Worm (Caenorhabditis elegans): ENCODE measurements around the gene ZC513.14.

DNA sequence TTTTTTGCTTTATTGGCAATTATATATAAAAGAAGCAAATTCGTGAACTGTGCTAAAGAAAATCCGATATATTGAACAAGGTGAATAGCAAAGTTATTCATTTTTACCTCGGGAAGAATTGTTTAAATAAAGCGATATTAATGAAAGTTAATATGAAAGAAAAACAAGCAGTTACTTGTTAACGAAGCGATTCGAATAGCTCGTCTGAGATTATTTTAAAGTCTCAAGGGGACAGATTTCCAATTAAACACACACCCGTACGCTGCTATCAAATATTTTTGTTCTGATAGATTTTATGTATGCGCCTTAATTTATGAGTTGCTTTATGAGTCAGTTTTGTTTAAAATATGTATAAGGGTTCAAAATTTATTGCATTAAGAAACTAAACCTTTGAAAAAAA, 32.0 kb upstream of the ZC513.14 start, which contains the start of gene str-140:
- TF ChIP-seq ztf-4 (tag; optimal IDR thresholded peaks at IDR 0.05): no peak
- TF ChIP-seq nhr-77 (tag; optimal IDR thresholded peaks at IDR 0.05): no peak
- no peak for TF ChIP-seq C34F6.9 (tag; optimal IDR thresholded peaks at IDR 0.05)
- TF ChIP-seq ztf-1 (GFP tag; conservative IDR thresholded peaks at IDR 0.05): no peak
- TF ChIP-seq lin-13 (GFP tag; optimal IDR thresholded peaks at IDR 0.05): no peak
- TF ChIP-seq unc-39 (tag; optimal IDR thresholded peaks at IDR 0.05): no peak
- TF ChIP-seq snpc-4 (tag; optimal IDR thresholded peaks at IDR 0.05): no peak
- TF ChIP-seq nhr-129 (tag; optimal IDR thresholded peaks at IDR 0.05): no peak
- no peak for TF ChIP-seq sma-9 (GFP tag; optimal IDR thresholded peaks at IDR 0.05)
- TF ChIP-seq sma-9 (tag; optimal IDR thresholded peaks at IDR 0.05): no peak
- no peak for TF ChIP-seq zag-1 (tag; optimal IDR thresholded peaks at IDR 0.05)
- TF ChIP-seq nhr-237 (tag; optimal IDR thresholded peaks at IDR 0.05): no peak
- no peak for TF ChIP-seq aly-2 (tag; optimal IDR thresholded peaks at IDR 0.05)
